Worm (Caenorhabditis elegans): ENCODE results near the gene C45G9.5.
"Not testable (repeated sequence)": the region's sequence is repeated elsewhere in the genome, so short reads cannot be mapped to it uniquely, and the experiment has no call there.

The C45G9.5 gene

ce11 chrIII:5061798-5062197 lies 13.9 kb downstream of the C45G9.5 start, which contains the start of gene C45G9.10:
Gene C45G9.10 (minus strand): TSS chrIII:5061898.
- TF ChIP-seq aha-1 (tag), result peak; percentile 64
- no peak for TF ChIP-seq nhr-41 (GFP tag; IDR thresholded peaks at IDR 0.05)
- no peak for TF ChIP-seq mxl-2 (GFP tag; conservative IDR thresholded peaks at IDR 0.05)
- TF ChIP-seq ceh-44 (GFP tag; IDR thresholded peaks at IDR 0.05), result no peak

ce11 chrIII:5062406-5062805 lies 14.5 kb downstream of the C45G9.5 start, which contains the start of gene C45G9.4:
Gene C45G9.4 (plus strand): TSS chrIII:5062706.
- TF ChIP-seq hlh-30 (tag; optimal IDR thresholded peaks at IDR 0.05; ENCODE audit: insufficient read depth); snpc-1.2 (GFP tag; IDR thresholded peaks at IDR 0.05); ZK546.5 (tag; optimal IDR thresholded peaks at IDR 0.05): not testable (repeated sequence)

ce11 chrIII:5068675-5069233 lies 20.8 kb downstream of the C45G9.5 start, which contains the start of the genes C45G9.11 and C45G9.2:
Gene C45G9.11 (minus strand): TSS chrIII:5068725.
Gene C45G9.2 (plus strand): TSS chrIII:5069066.
- TF ChIP-seq ZK337.2 (GFP tag; IDR thresholded peaks at IDR 0.05) (peak; percentile 89), nhr-6 (tag; optimal IDR thresholded peaks at IDR 0.05) (peak; percentile 46), rbr-2 (tag; optimal IDR thresholded peaks at IDR 0.05) (peak; percentile 49), unc-130 (GFP tag; optimal IDR thresholded peaks at IDR 0.05) (peak; percentile 78), hif-1 (tag; optimal IDR thresholded peaks at IDR 0.05) (peak in 1 of 2 experiments; percentile 84), zfp-3 (GFP tag; conservative IDR thresholded peaks at IDR 0.05) (0 out of 2 replicates have a peak, but pooled peaks have one; percentile 13), Y48G9A.11 (GFP tag; IDR thresholded peaks at IDR 0.05) (peak; percentile 52), duxl-1 (tag; optimal IDR thresholded peaks at IDR 0.05; ENCODE audit: poor library complexity) (peak; percentile 35), dmd-6 (GFP tag; IDR thresholded peaks at IDR 0.05) (peak; percentile 54; the same call in 1 of the 2 replicates), mes-2 (tag; optimal IDR thresholded peaks at IDR 0.05; ENCODE audit: poor library complexity, severe bottlenecking) (peak; percentile 99), pqm-1 (tag; optimal IDR thresholded peaks at IDR 0.05) (no peak), lin-13 (GFP tag; optimal IDR thresholded peaks at IDR 0.05) (peak; percentile 18), ctbp-1 (GFP tag; IDR thresholded peaks at IDR 0.05) (0 out of 2 replicates have a peak, but pooled peaks have one; percentile 12), ces-1 (GFP tag; optimal IDR thresholded peaks at IDR 0.05) (no peak), dmd-9 (GFP tag; IDR thresholded peaks at IDR 0.05) (peak; percentile 84), ztf-7 (tag; optimal IDR thresholded peaks at IDR 0.05) (peak; percentile 24), saeg-2 (GFP tag; IDR thresholded peaks at IDR 0.05) (no peak), T20F7.1 (GFP tag; optimal IDR thresholded peaks at IDR 0.05) (peak; percentile 44), F37D6.2 (tag; optimal IDR thresholded peaks at IDR 0.05) (peak; percentile 41), ceh-62 (tag; optimal IDR thresholded peaks at IDR 0.05) (no peak), dpl-1 (GFP tag; optimal IDR thresholded peaks at IDR 0.05) (peak; percentile 94), lin-38 (GFP tag; IDR thresholded peaks at IDR 0.05) (no peak), ceh-44 (GFP tag; IDR thresholded peaks at IDR 0.05) (peak; percentile 70; the same call in 1 of the 2 replicates), tra-1 (GFP tag; IDR thresholded peaks at IDR 0.05) (no peak), zip-2 (tag; optimal IDR thresholded peaks at IDR 0.05) (no peak)

- TF ChIP-seq dmd-9 (GFP tag; IDR thresholded peaks at IDR 0.05), result no peak
- TF ChIP-seq ceh-44 (GFP tag; IDR thresholded peaks at IDR 0.05), result no peak
- TF ChIP-seq nhr-10 (tag; optimal IDR thresholded peaks at IDR 0.05), result no peak
- no peak for TF ChIP-seq nhr-25 (tag; optimal IDR thresholded peaks at IDR 0.05; ENCODE audit: borderline replicate concordance, insufficient read depth)
- TF ChIP-seq ama-1 (optimal IDR thresholded peaks at IDR 0.05), result no peak
- no peak for TF ChIP-seq dpl-1 (GFP tag; optimal IDR thresholded peaks at IDR 0.05)
- TF ChIP-seq lin-39 (tag; optimal IDR thresholded peaks at IDR 0.05), result no peak
- TF ChIP-seq daf-12 (tag; optimal IDR thresholded peaks at IDR 0.05), result no peak
- no peak for TF ChIP-seq zip-11 (GFP tag; IDR thresholded peaks at IDR 0.05)
- TF ChIP-seq fkh-10 (GFP tag; optimal IDR thresholded peaks at IDR 0.05), result no peak
- TF ChIP-seq D1046.2 (GFP tag; IDR thresholded peaks at IDR 0.05), result no peak
- no peak for TF ChIP-seq daf-16 (GFP tag; optimal IDR thresholded peaks at IDR 0.05)
- no peak for TF ChIP-seq daf-16 (tag; optimal IDR thresholded peaks at IDR 0.05)
- no peak for TF ChIP-seq F44E2.7 (GFP tag; IDR thresholded peaks at IDR 0.05)
- TF ChIP-seq nhr-28 (tag; optimal IDR thresholded peaks at IDR 0.05), result no peak
- TF ChIP-seq mxl-3 (GFP tag; optimal IDR thresholded peaks at IDR 0.05), result no peak
- no peak for TF ChIP-seq Y105C5A.15 (GFP tag; IDR thresholded peaks at IDR 0.05)
- TF ChIP-seq aha-1 (tag), result no peak
- TF ChIP-seq sdz-12 (GFP tag; optimal IDR thresholded peaks at IDR 0.05), result no peak
These were observed 23.6 kb downstream of the C45G9.5 start, which contains the start of gene C45G9.12 for ce11 chrIII:5071509-5071908. Gene C45G9.12 (minus strand): TSS chrIII:5071609.
